Worm (Caenorhabditis elegans) whole organism, mixed stage, embryonic: ENCODE results near the gene K10G4.3.

Source experiments
- blmp-1 ChIP-seq: fragments of 150-350 bp; optimal IDR thresholded peaks from 2 replicates; lab custom pipeline; 2014; ENCODE audit warnings: missing biosample characterization, missing genetic modification characterization
- elt-3 ChIP-seq: fragments of 150-350 bp; optimal IDR thresholded peaks from 2 replicates; lab custom pipeline; 2014; ENCODE audit warnings: missing biosample characterization, missing genetic modification characterization
- hlh-1 ChIP-seq: fragments of 150-350 bp; optimal IDR thresholded peaks from 2 replicates; lab custom pipeline; 2014; ENCODE audit warnings: missing biosample characterization, missing genetic modification reagents, missing genetic modification characterization
- mep-1 ChIP-seq: fragments of 150-350 bp; optimal IDR thresholded peaks from 2 replicates; lab custom pipeline; 2017; ENCODE audit warnings: missing biosample characterization, missing genetic modification reagents, missing genetic modification characterization, inconsistent platforms
- nhr-28 ChIP-seq: fragments of 150-350 bp; optimal IDR thresholded peaks from 2 replicates; lab custom pipeline; 2014; ENCODE audit warnings: missing biosample characterization, missing genetic modification characterization
- snpc-4 ChIP-seq: fragments of 150-350 bp; optimal IDR thresholded peaks from 2 replicates; lab custom pipeline; 2014; ENCODE audit warnings: missing biosample characterization, missing genetic modification characterization

- TF ChIP-seq nhr-28 (tag; lab: Kevin White, UChicago) (no peak), mep-1 (tag; lab: Kevin White, UChicago) (no peak), hlh-1 (tag; lab: Kevin White, UChicago) (no peak), elt-3 (tag; lab: Kevin White, UChicago) (no peak), blmp-1 (tag; lab: Kevin White, UChicago) (no peak), snpc-4 (tag; lab: Kevin White, UChicago) (no peak)
Measured at ce11 chrV:17312386-17312785, 47.6 kb upstream of the K10G4.3 start, which contains the start of gene Y61B8B.3.
